Worm (Caenorhabditis elegans) whole organism, young adult: ENCODE results near the gene nas-17.
"Not testable (repeated sequence)": the region's sequence is repeated elsewhere in the genome, so short reads cannot be mapped to it uniquely, and the experiment has no call there.

Experiments
- F22D6.2 ChIP-seq: sonication (generic microtip); optimal IDR thresholded peaks from 2 replicates; lab custom pipeline; 2016; ENCODE audit warnings: mild to moderate bottlenecking, missing genetic modification characterization, missing compliant biosample characterization
- akir-1 ChIP-seq: fragments of 200-800 bp; sonication (Bioruptor generic); optimal IDR thresholded peaks from 2 replicates; lab custom pipeline; 2018; ENCODE audit warnings: mild to moderate bottlenecking, missing genetic modification characterization, moderate library complexity, missing compliant biosample characterization
- ama-1 ChIP-seq, 3 experiments: fragments of 150-350 bp in 1 of 3; sonication (generic microtip) in 2 of 3; optimal IDR thresholded peaks; 2 replicates each; lab custom pipeline; 2014 to 2018; ENCODE audit warnings: missing biosample characterization in 2 of 3, missing genetic modification characterization in 2 of 3, missing genetic modification reagents in 2 of 3
- attf-5 ChIP-seq: fragments of 200-800 bp; sonication (Bioruptor generic); optimal IDR thresholded peaks from 2 replicates; lab custom pipeline; 2018; ENCODE audit warnings: mild to moderate bottlenecking, missing genetic modification characterization, missing compliant biosample characterization
- attf-6 ChIP-seq: fragments of 200-800 bp; sonication (Bioruptor generic); IDR thresholded peaks from 2 replicates; pipeline ENCODE4 v1.3.6; 2022; ENCODE audit warnings: missing genetic modification reagents, missing genetic modification characterization, missing compliant biosample characterization
- ceh-100 ChIP-seq: fragments of 200-800 bp; sonication (Bioruptor generic); IDR thresholded peaks from 2 replicates; pipeline ENCODE4 v1.3.6; 2022; ENCODE audit warnings: missing genetic modification reagents, missing genetic modification characterization, missing compliant biosample characterization
- ceh-79 ChIP-seq: sonication (generic microtip); optimal IDR thresholded peaks from 2 replicates; lab custom pipeline; 2017; ENCODE audit warnings: mild to moderate bottlenecking, missing genetic modification characterization, missing compliant biosample characterization
- efl-1 ChIP-seq: fragments of 150-350 bp; optimal IDR thresholded peaks from 2 replicates; lab custom pipeline; 2014; ENCODE audit warnings: missing biosample characterization, missing genetic modification reagents, missing genetic modification characterization
- ekl-4 ChIP-seq: fragments of 200-800 bp; sonication (Bioruptor generic); IDR thresholded peaks from 2 replicates; pipeline ENCODE4 v1.3.6; 2022; ENCODE audit warnings: missing genetic modification reagents, missing genetic modification characterization, missing compliant biosample characterization
- gei-17 ChIP-seq: fragments of 200-800 bp; sonication (Bioruptor generic); optimal IDR thresholded peaks from 2 replicates; lab custom pipeline; 2018; ENCODE audit warnings: mild to moderate bottlenecking, missing genetic modification characterization, missing compliant biosample characterization
- tlf-1 ChIP-seq: fragments of 200-800 bp; sonication (Bioruptor generic); optimal IDR thresholded peaks from 2 replicates; lab custom pipeline; 2018; ENCODE audit warnings: mild to moderate bottlenecking, missing genetic modification characterization, missing compliant biosample characterization
- unc-62 ChIP-seq: fragments of 150-350 bp; optimal IDR thresholded peaks from 2 replicates; lab custom pipeline; 2014; ENCODE audit warnings: missing biosample characterization, missing genetic modification reagents, missing genetic modification characterization

DNA sequence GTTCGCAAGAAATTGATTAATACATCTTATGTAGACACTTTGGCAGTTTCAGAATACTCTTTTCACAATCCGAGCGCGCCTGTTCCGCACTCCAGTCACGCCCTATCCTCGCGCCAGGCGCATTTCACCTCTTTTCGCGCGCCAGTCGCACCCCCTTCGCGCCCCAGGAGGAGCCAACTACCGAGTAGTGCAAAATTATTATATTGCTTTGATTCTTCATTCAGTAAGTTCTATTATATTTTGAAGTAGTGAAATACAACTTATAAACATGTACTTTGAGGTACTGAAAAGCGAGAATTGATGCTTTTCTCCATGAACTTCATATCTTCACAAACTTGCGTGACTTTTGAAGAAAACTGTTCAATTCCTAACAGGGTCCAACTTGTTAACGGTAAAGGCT lies 2.6 kb upstream of the nas-17 start, which contains the start of gene nas-18:
- not testable (repeated sequence) for TF ChIP-seq ekl-4 (GFP tag; lab: Robert Waterston, UW); akir-1 (GFP tag; lab: Kevin White, UChicago); ama-1 (optimal IDR thresholded peaks at IDR 0.05; lab: Kevin White, UChicago); ama-1 (GFP tag; optimal IDR thresholded peaks at IDR 0.05; lab: Kevin White, UChicago); ceh-100 (GFP tag; lab: Robert Waterston, UW); unc-62; F22D6.2 (tag; lab: Kevin White, UChicago); tlf-1 (GFP tag; lab: Kevin White, UChicago); attf-5; gei-17 (GFP tag; lab: Kevin White, UChicago); efl-1 (GFP tag; lab: Kevin White, UChicago); ceh-79; attf-6 (GFP tag; lab: Robert Waterston, UW)
